Worm (Caenorhabditis elegans): ENCODE measurements around the gene egl-43.

The egl-43 gene

DNA sequence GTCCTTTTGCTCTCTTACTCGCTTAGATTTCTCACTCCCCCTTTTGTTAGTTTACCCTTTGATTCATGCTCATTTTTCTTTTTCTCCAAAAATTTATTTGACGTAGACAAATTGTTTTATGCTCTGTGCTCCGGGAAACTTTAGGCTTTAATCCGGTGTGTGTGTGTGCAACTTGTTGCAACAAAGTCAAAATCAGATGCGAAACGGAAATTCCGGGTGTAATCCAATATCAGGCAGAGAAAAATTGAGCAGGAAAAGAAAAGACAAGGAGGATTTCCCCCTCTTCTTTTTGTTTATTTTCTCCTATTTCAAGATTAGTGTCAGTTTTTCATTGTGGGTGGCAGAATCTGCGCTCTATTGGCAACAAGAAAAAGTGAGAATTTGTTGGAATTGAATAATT lies 37.5 kb downstream of the egl-43 start:
- TF ChIP-seq unc-30 (tag; optimal IDR thresholded peaks at IDR 0.05), result no peak
- peak; percentile 67 for TF ChIP-seq lin-14 (GFP tag; optimal IDR thresholded peaks at IDR 0.05)
- no peak for TF ChIP-seq F16B12.6 (tag; optimal IDR thresholded peaks at IDR 0.05)
- no peak for TF ChIP-seq xbp-1 (tag; optimal IDR thresholded peaks at IDR 0.05)
- TF ChIP-seq egl-27 (tag; optimal IDR thresholded peaks at IDR 0.05), result no peak
- TF ChIP-seq tbx-2 (tag; optimal IDR thresholded peaks at IDR 0.05), result peak; percentile 30
- no peak for TF ChIP-seq nhr-237 (tag; optimal IDR thresholded peaks at IDR 0.05)
- TF ChIP-seq mep-1 (tag; optimal IDR thresholded peaks at IDR 0.05), result no peak
- TF ChIP-seq fos-1 (tag; optimal IDR thresholded peaks at IDR 0.05), result no peak
- TF ChIP-seq skn-1 (tag; optimal IDR thresholded peaks at IDR 0.05), result no peak
- no peak for TF ChIP-seq irx-1 (tag; optimal IDR thresholded peaks at IDR 0.05)
- TF ChIP-seq pag-3 (tag; optimal IDR thresholded peaks at IDR 0.05; ENCODE audit: borderline replicate concordance, insufficient read depth), result no peak
- no peak for TF ChIP-seq dpl-1 (GFP tag; optimal IDR thresholded peaks at IDR 0.05)
- no peak for TF ChIP-seq mdl-1 (tag; optimal IDR thresholded peaks at IDR 0.05)
- TF ChIP-seq fkh-10 (GFP tag; optimal IDR thresholded peaks at IDR 0.05), result peak; percentile 89
- no peak for TF ChIP-seq nhr-11 (tag; optimal IDR thresholded peaks at IDR 0.05)
- TF ChIP-seq pqm-1 (tag; optimal IDR thresholded peaks at IDR 0.05), result no peak

DNA sequence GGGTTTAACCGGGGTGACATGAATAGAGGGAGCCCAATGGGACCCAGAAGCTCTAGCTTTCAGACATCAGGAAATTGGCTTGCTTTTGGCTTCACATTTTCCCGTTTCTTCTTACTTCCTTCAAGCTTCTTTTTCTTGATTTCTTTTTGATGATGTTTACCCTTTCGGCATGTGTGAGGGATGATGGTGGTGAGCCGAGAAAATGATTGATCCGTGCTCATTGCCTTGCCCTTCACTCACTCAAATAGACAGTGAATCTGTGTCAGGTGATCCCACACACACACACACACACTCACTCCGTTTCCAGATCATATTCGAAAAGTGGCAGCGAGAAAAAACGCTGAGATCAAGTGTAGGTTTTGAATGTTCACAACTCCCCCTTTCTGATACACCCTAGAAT lies 39.7 kb downstream of the egl-43 start:
- TF ChIP-seq mep-1 (tag; optimal IDR thresholded peaks at IDR 0.05) (no peak), efl-1 (optimal IDR thresholded peaks at IDR 0.05) (no peak), efl-1 (GFP tag; optimal IDR thresholded peaks at IDR 0.05 in 1 of 2) (peak in 1 of 2 experiments; percentile 28)

DNA sequence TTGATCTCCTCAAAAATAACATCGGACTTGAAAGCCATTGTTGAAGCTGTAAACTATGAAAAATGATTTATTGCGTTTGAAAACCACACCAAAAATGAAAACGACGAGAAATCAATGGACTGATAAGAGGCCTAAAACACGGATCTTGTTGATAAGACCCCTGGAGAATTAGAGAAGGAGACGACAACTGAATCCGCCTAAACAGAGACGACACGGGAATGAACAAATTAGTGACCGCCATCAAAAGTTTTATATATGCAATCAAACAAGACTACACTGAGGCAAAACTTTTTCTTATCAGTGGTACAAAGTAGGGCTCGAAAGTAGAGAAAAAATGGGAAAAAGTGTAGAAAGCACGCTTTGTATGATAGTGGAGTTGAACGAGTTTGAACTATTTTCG lies 46.1 kb downstream of the egl-43 start, which contains the start of gene nlt-1:
TSS of gene nlt-1 (minus strand) at position 78 of the 400 bp plus-strand sequence.
- TF ChIP-seq lsy-2 (tag; optimal IDR thresholded peaks at IDR 0.05) (peak in 1 of 2 experiments; percentile 31), tlp-1 (tag; optimal IDR thresholded peaks at IDR 0.05) (peak; percentile 59), fkh-4 (tag; optimal IDR thresholded peaks at IDR 0.05; ENCODE audit: borderline replicate concordance) (no peak), efl-1 (optimal IDR thresholded peaks at IDR 0.05) (no peak), efl-1 (GFP tag; optimal IDR thresholded peaks at IDR 0.05 in 1 of 2) (peak in 1 of 2 experiments; percentile 2), elt-3 (tag; optimal IDR thresholded peaks at IDR 0.05) (peak in 1 of 6 experiments; percentile 41), ztf-4 (tag; optimal IDR thresholded peaks at IDR 0.05) (no peak), nhr-20 (tag; optimal IDR thresholded peaks at IDR 0.05) (peak; percentile 66), elt-2 (tag; optimal IDR thresholded peaks at IDR 0.05) (peak; percentile 95), blmp-1 (tag; optimal IDR thresholded peaks at IDR 0.05) (peak; percentile 60), pqm-1 (tag; optimal IDR thresholded peaks at IDR 0.05) (peak; percentile 62), lin-35 (GFP tag; optimal IDR thresholded peaks at IDR 0.05) (peak in 1 of 2 experiments; percentile 58), xbp-1 (tag; optimal IDR thresholded peaks at IDR 0.05) (no peak), nhr-11 (tag; optimal IDR thresholded peaks at IDR 0.05) (no peak), nhr-19 (GFP tag; conservative IDR thresholded peaks at IDR 0.05) (0 out of 2 replicates have a peak, but pooled peaks have one; percentile 2), hlh-17 (GFP tag; optimal IDR thresholded peaks at IDR 0.05; ENCODE audit: borderline replicate concordance) (no peak), lin-13 (GFP tag; optimal IDR thresholded peaks at IDR 0.05) (no peak), nhr-71 (tag; optimal IDR thresholded peaks at IDR 0.05) (peak; percentile 38), hpl-2 (GFP tag; optimal IDR thresholded peaks at IDR 0.05) (no peak), nhr-90 (tag; optimal IDR thresholded peaks at IDR 0.05; ENCODE audit: poor library complexity) (peak; percentile 25)

DNA sequence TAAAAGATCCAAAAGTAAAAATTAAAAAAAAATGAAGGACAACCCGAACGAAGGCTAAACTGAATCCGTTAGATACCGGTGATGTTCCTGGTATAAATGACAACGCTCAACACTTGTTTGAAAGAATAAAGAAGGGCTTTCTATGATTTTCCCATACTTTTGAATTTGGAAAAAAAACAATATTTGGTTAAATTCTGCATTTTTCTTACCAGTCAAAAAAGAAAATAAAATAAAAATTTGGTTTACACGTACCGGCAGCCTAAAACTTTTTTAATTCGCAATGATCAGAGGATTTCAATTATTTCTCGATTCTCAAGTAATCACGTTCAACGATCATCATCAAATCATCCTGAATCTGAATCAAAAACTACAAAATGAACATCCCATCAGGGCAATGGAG lies 46.6 kb downstream of the egl-43 start, which contains the start of gene ZK892.3:
TSS of gene ZK892.3 (plus strand) at position 301 of the 400 bp plus-strand sequence.
- TF ChIP-seq efl-3 (GFP tag; optimal IDR thresholded peaks at IDR 0.05) (no peak), unc-86 (tag; optimal IDR thresholded peaks at IDR 0.05) (no peak), mab-9 (GFP tag; IDR thresholded peaks at IDR 0.05) (no peak), efl-1 (optimal IDR thresholded peaks at IDR 0.05) (no peak), efl-1 (GFP tag; optimal IDR thresholded peaks at IDR 0.05 in 1 of 2) (peak in 1 of 2 experiments; percentile 43), fos-1 (tag; optimal IDR thresholded peaks at IDR 0.05) (no peak)
